Fruit fly (Drosophila melanogaster) whole organism: ENCODE results near the gene akirin.

Experiments used
- CG8478 ChIP-seq: fragments of >200 bp; optimal IDR thresholded peaks from 2 replicates; lab custom pipeline; 2018; ENCODE audit warnings: inconsistent platforms
- Dll ChIP-seq: fragments of >200 bp; optimal IDR thresholded peaks from 2 replicates; lab custom pipeline; 2017
- EcR ChIP-seq, 2 experiments: fragments of >200 bp; optimal IDR thresholded peaks; 2 replicates each; lab custom pipeline; 2017; ENCODE audit warnings: missing biosample characterization in 2 of 2, missing genetic modification characterization in 2 of 2, missing genetic modification reagents in 2 of 2
- pan ChIP-seq: fragments of >200 bp; optimal IDR thresholded peaks from 2 replicates; lab custom pipeline; 2017
- psq ChIP-seq: fragments of >200 bp; optimal IDR thresholded peaks from 2 replicates; lab custom pipeline; 2017
- usp ChIP-seq: fragments of >200 bp; optimal IDR thresholded peaks from 2 replicates; lab custom pipeline; 2017; ENCODE audit warnings: missing biosample characterization, missing genetic modification characterization, mixed read lengths

DNA sequence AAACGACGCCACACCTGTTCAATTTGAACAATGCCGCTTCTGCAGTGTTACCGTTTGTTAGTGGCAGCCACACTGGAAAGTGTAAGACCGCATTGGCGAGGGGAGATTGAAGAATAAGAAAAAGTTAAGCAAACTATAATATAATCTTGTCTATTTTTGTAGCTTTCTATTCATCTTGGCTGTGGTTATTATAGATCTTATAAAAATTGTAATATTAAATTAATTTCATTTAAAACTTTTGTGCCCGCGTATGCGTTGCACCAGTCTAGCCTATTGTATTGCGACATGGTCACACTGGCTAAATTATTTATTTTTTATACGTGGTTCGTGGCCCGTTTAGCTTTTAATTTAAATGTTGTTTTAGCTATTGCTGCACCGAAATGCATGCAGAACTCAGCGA is 46.3 kb upstream of the akirin start, which contains the start of the genes RhoGEF4 and Rint1:
- TF ChIP-seq pan (lab: Kevin White, UChicago) (no peak), Dll (no peak), CG8478 (lab: Kevin White, UChicago) (no peak), psq (no peak), EcR (GFP tag; optimal IDR thresholded peaks at IDR 0.05; lab: Kevin White, UChicago) (no peak), usp (GFP tag; lab: Kevin White, UChicago) (no peak)
